Worm (Caenorhabditis elegans) whole organism, L4 larva: ENCODE measurements around the gene K07H8.2.

Source experiments
- F10B5.3 ChIP-seq: sonication (generic microtip); optimal IDR thresholded peaks from 2 replicates; lab custom pipeline; 2016; ENCODE audit warnings: mild to moderate bottlenecking, missing genetic modification characterization, missing compliant biosample characterization
- F26F4.8 ChIP-seq: fragments of 200-800 bp; sonication (Bioruptor generic); conservative IDR thresholded peaks from 2 replicates; pipeline ENCODE4 v1.3.6; 2022; ENCODE audit warnings: missing genetic modification characterization, missing compliant biosample characterization
- Y48G9A.11 ChIP-seq: fragments of 200-800 bp; sonication (Bioruptor generic); IDR thresholded peaks from 2 replicates; pipeline ENCODE4 v1.3.6; 2022; ENCODE audit warnings: missing genetic modification reagents, missing genetic modification characterization, missing compliant biosample characterization
- Y5F2A.4 ChIP-seq: fragments of 200-800 bp; sonication (Bioruptor generic); optimal IDR thresholded peaks from 2 replicates; lab custom pipeline; 2018; ENCODE audit warnings: mild to moderate bottlenecking, missing genetic modification characterization, missing compliant biosample characterization
- Y75B8A.6 ChIP-seq: fragments of 200-800 bp; sonication (Bioruptor generic); IDR thresholded peaks from 2 replicates; pipeline ENCODE4 v1.3.6; 2022; ENCODE audit warnings: missing genetic modification reagents, missing genetic modification characterization, missing compliant biosample characterization
- aha-1 ChIP-seq: fragments of 150-350 bp; peaks from one replicate; lab custom pipeline; 2014; ENCODE audit warnings: missing biosample characterization, missing genetic modification characterization
- ama-1 ChIP-seq: fragments of 150-350 bp; optimal IDR thresholded peaks from 2 replicates; lab custom pipeline; 2014; ENCODE audit warnings: inconsistent platforms, mixed read lengths
- ceh-44 ChIP-seq: fragments of 200-800 bp; sonication (Bioruptor generic); IDR thresholded peaks from 2 replicates; pipeline ENCODE4 v1.3.6; 2022; ENCODE audit warnings: missing genetic modification reagents, missing genetic modification characterization, missing compliant biosample characterization
- ceh-62 ChIP-seq: sonication (generic microtip); optimal IDR thresholded peaks from 2 replicates; lab custom pipeline; 2017; ENCODE audit warnings: missing biosample characterization, missing genetic modification characterization
- cey-2 ChIP-seq: sonication (generic microtip); optimal IDR thresholded peaks from 3 replicates; lab custom pipeline; 2017; ENCODE audit warnings: missing genetic modification characterization, mild to moderate bottlenecking, missing compliant biosample characterization, antibody characterized with exemption, borderline replicate concordance; ENCODE audit not compliant: insufficient read depth
- daf-8 ChIP-seq: fragments of 200-800 bp; sonication (Bioruptor generic); IDR thresholded peaks from 2 replicates; pipeline ENCODE4 v1.3.6; 2022; ENCODE audit warnings: missing genetic modification characterization, missing compliant biosample characterization
- dmd-8 ChIP-seq: fragments of 200-800 bp; sonication (Bioruptor generic); IDR thresholded peaks from 2 replicates; pipeline ENCODE4 v1.3.6; 2022; ENCODE audit warnings: missing genetic modification characterization, missing compliant biosample characterization
- dve-1 ChIP-seq: sonication (generic microtip); optimal IDR thresholded peaks from 2 replicates; lab custom pipeline; 2017; ENCODE audit warnings: antibody characterized with exemption, mild to moderate bottlenecking, missing genetic modification characterization, missing compliant biosample characterization; ENCODE audit not compliant: insufficient read depth
- egl-27 ChIP-seq: sonication (generic microtip); optimal IDR thresholded peaks from 3 replicates; lab custom pipeline; 2017; ENCODE audit warnings: missing biosample characterization, missing genetic modification reagents, missing genetic modification characterization
- egl-43 ChIP-seq: fragments of 200-800 bp; sonication (Bioruptor generic); IDR thresholded peaks from 2 replicates; pipeline ENCODE4 v1.3.6; 2022; ENCODE audit warnings: missing genetic modification reagents, missing genetic modification characterization, missing compliant biosample characterization
- hif-1 ChIP-seq, 2 experiments: sonication (generic microtip); optimal IDR thresholded peaks; 2 replicates each; lab custom pipeline; 2016 to 2017; ENCODE audit warnings: missing compliant biosample characterization in 2 of 2, missing genetic modification characterization in 2 of 2, missing genetic modification reagents in 2 of 2, missing genotype in 2 of 2, mild to moderate bottlenecking in 1 of 2
- hlh-11 ChIP-seq: fragments of 200-800 bp; sonication (Bioruptor generic); optimal IDR thresholded peaks from 2 replicates; lab custom pipeline; 2018; ENCODE audit warnings: mild to moderate bottlenecking, missing genetic modification characterization, missing compliant biosample characterization
- hlh-30 ChIP-seq: sonication (generic microtip); optimal IDR thresholded peaks from 2 replicates; lab custom pipeline; 2017; ENCODE audit warnings: antibody characterized with exemption, mild to moderate bottlenecking, missing genetic modification characterization, missing compliant biosample characterization; ENCODE audit not compliant: insufficient read depth
- jun-1 ChIP-seq: fragments of 150-350 bp; optimal IDR thresholded peaks from 2 replicates; lab custom pipeline; 2014; ENCODE audit warnings: missing biosample characterization, missing genetic modification reagents, missing genetic modification characterization
- lim-7 ChIP-seq: fragments of 200-800 bp; sonication (Bioruptor generic); IDR thresholded peaks from 2 replicates; pipeline ENCODE4 v1.3.6; 2022; ENCODE audit warnings: missing genetic modification characterization, missing compliant biosample characterization
- lin-29 ChIP-seq: fragments of 200-800 bp; sonication (Bioruptor generic); IDR thresholded peaks from 2 replicates; pipeline ENCODE4 v1.3.6; 2022; ENCODE audit warnings: missing genetic modification reagents, missing genetic modification characterization, missing compliant biosample characterization
- lin-39 ChIP-seq: fragments of 150-350 bp; optimal IDR thresholded peaks from 2 replicates; lab custom pipeline; 2014; ENCODE audit warnings: missing biosample characterization, missing genetic modification reagents, missing genetic modification characterization
- lir-3 ChIP-seq: sonication (generic microtip); optimal IDR thresholded peaks from 2 replicates; lab custom pipeline; 2016; ENCODE audit warnings: mild to moderate bottlenecking, missing genetic modification characterization, missing compliant biosample characterization
- mdl-1 ChIP-seq, 2 experiments: fragments of 150-350 bp in 1 of 2; sonication (generic microtip) in 1 of 2; optimal IDR thresholded peaks; 2 replicates each; lab custom pipeline; 2014 to 2017; ENCODE audit warnings: missing biosample characterization in 2 of 2, missing genetic modification characterization in 2 of 2
- mxl-2 ChIP-seq: fragments of 200-800 bp; sonication (Bioruptor generic); conservative IDR thresholded peaks from 2 replicates; pipeline ENCODE4 v1.3.6; 2022; ENCODE audit warnings: missing genetic modification reagents, missing genetic modification characterization, missing compliant biosample characterization
- nhr-11 ChIP-seq: fragments of 150-350 bp; optimal IDR thresholded peaks from 2 replicates; lab custom pipeline; 2014; ENCODE audit warnings: missing biosample characterization, missing genetic modification characterization
- nhr-25 ChIP-seq: sonication (generic microtip); optimal IDR thresholded peaks from 2 replicates; lab custom pipeline; 2017; ENCODE audit warnings: missing genetic modification characterization, mild to moderate bottlenecking, missing compliant biosample characterization, antibody characterized with exemption, moderate library complexity, borderline replicate concordance; ENCODE audit not compliant: insufficient read depth
- nhr-28 ChIP-seq: fragments of 150-350 bp; optimal IDR thresholded peaks from 2 replicates; lab custom pipeline; 2014; ENCODE audit warnings: missing biosample characterization, missing genetic modification characterization
- nhr-41 ChIP-seq: fragments of 200-800 bp; sonication (Bioruptor generic); IDR thresholded peaks from 2 replicates; pipeline ENCODE4 v1.3.6; 2022; ENCODE audit warnings: missing genetic modification reagents, missing genetic modification characterization, missing compliant biosample characterization
- nhr-48 ChIP-seq: sonication (generic microtip); optimal IDR thresholded peaks from 2 replicates; lab custom pipeline; 2016; ENCODE audit warnings: mild to moderate bottlenecking, missing genetic modification characterization, missing compliant biosample characterization
- nhr-77 ChIP-seq: fragments of 150-350 bp; optimal IDR thresholded peaks from 2 replicates; lab custom pipeline; 2014; ENCODE audit warnings: missing biosample characterization, missing genetic modification characterization
- pha-4 ChIP-seq, 2 experiments: fragments of 150-350 bp in 1 of 2; fragments of 200-800 bp in 1 of 2; sonication (Bioruptor generic) in 1 of 2; IDR thresholded peaks in 1 of 2; optimal IDR thresholded peaks in 1 of 2; 2 replicates each; pipeline versions ENCODE4 v1.3.6 to Lab custom; 2014 to 2022; ENCODE audit warnings: missing genetic modification characterization in 2 of 2, missing genetic modification reagents in 2 of 2, missing biosample characterization in 1 of 2, missing compliant biosample characterization in 1 of 2
- set-16 ChIP-seq: fragments of 200-800 bp; sonication (Bioruptor generic); IDR thresholded peaks from 2 replicates; pipeline ENCODE4 v1.3.6; 2022; ENCODE audit warnings: missing genetic modification reagents, missing genetic modification characterization, missing compliant biosample characterization
- spr-1 ChIP-seq: sonication (generic microtip); optimal IDR thresholded peaks from 2 replicates; lab custom pipeline; 2016; ENCODE audit warnings: mild to moderate bottlenecking, missing genetic modification characterization, missing compliant biosample characterization
- tag-97 ChIP-seq: fragments of 200-800 bp; sonication (Bioruptor generic); IDR thresholded peaks from 2 replicates; pipeline ENCODE4 v1.3.6; 2022; ENCODE audit warnings: missing genetic modification characterization, missing compliant biosample characterization
- tra-1 ChIP-seq: fragments of 200-800 bp; sonication (Bioruptor generic); IDR thresholded peaks from 2 replicates; pipeline ENCODE4 v1.3.6; 2022; ENCODE audit warnings: missing genetic modification reagents, missing genetic modification characterization, missing compliant biosample characterization
- unc-130 ChIP-seq: sonication (generic microtip); optimal IDR thresholded peaks from 2 replicates; lab custom pipeline; 2016; ENCODE audit warnings: missing genetic modification reagents, missing genetic modification characterization, missing compliant biosample characterization
- unc-39 ChIP-seq: sonication (generic microtip); optimal IDR thresholded peaks from 2 replicates; lab custom pipeline; 2017; ENCODE audit warnings: missing biosample characterization, missing genetic modification characterization
- unc-62 ChIP-seq, 3 experiments: fragments of 150-350 bp in 1 of 3; sonication (generic microtip); optimal IDR thresholded peaks in 2 of 3; peaks in 1 of 3; 1 replicate in 1 of 3; 2 replicates in 2 of 3; lab custom pipeline; 2014 to 2017; ENCODE audit warnings: missing biosample characterization in 3 of 3, missing genetic modification characterization in 3 of 3, missing genetic modification reagents in 3 of 3, missing genotype in 1 of 3
- vab-7 ChIP-seq: fragments of 200-800 bp; sonication (Bioruptor generic); IDR thresholded peaks from 2 replicates; pipeline ENCODE4 v1.3.6; 2022; ENCODE audit warnings: missing genetic modification reagents, missing genetic modification characterization, missing compliant biosample characterization
- zip-11 ChIP-seq: fragments of 200-800 bp; sonication (Bioruptor generic); IDR thresholded peaks from 2 replicates; pipeline ENCODE4 v1.3.6; 2022; ENCODE audit warnings: missing genetic modification characterization, missing compliant biosample characterization
- zip-2 ChIP-seq: fragments of 150-350 bp; optimal IDR thresholded peaks from 2 replicates; lab custom pipeline; 2014; ENCODE audit warnings: missing biosample characterization, missing genetic modification characterization
- ztf-11 ChIP-seq: fragments of 150-350 bp; optimal IDR thresholded peaks from 2 replicates; lab custom pipeline; 2014; ENCODE audit warnings: missing biosample characterization, missing genetic modification characterization

Gene K07H8.2

DNA sequence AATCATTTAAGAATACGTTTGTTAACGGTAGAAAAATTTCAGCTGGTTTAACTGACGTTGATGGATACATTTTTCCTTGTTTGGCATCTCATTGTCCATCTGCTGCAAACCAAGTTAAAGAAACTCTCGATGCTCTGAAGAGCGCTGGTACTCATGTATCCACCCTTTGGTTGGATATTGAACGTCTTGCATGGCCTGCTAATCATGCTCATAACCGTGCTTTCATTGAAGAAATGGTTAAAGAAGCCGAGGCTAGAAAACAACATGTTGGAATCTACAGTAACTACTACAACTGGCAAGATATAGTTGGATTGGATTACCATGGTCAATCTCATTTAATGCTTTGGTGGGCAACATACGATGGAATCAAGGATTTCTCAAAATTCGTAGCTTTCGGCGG, 41.7 kb downstream of the K07H8.2 start:
- no peak for TF ChIP-seq Y48G9A.11
- peak in 1 of 2 experiments; percentile 97 for TF ChIP-seq unc-62 (GFP tag; optimal IDR thresholded peaks at IDR 0.05 in 1 of 2; lab: Kevin White, UChicago)
- TF ChIP-seq unc-62 (tag; optimal IDR thresholded peaks at IDR 0.05; lab: Kevin White, UChicago), result no peak

DNA sequence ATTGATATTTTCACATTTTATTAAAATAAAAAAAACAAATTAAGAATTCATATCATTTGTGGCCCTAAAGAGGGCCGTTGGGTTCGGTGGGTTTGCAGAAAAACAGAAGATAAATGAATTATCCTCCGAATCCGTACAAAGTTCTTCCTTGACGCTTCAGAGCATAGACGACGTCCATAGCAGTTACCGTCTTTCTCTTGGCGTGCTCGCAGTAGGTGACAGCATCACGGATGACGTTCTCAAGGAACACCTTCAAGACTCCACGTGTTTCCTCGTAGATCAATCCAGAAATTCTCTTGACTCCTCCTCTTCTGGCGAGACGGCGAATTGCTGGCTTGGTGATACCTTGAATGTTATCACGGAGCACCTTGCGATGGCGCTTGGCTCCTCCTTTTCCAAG, 42.2 kb downstream of the K07H8.2 start:
- TF ChIP-seq nhr-41, result no peak
- no peak for TF ChIP-seq cey-2 (tag; lab: Kevin White, UChicago)
- no peak for TF ChIP-seq mdl-1 (tag; optimal IDR thresholded peaks at IDR 0.05; lab: Kevin White, UChicago)
- no peak for TF ChIP-seq pha-4 (GFP tag; IDR thresholded peaks at IDR 0.05; lab: Robert Waterston, UW)
- TF ChIP-seq pha-4 (tag; optimal IDR thresholded peaks at IDR 0.05; lab: Kevin White, UChicago), result no peak
- TF ChIP-seq nhr-25 (tag; lab: Kevin White, UChicago), result no peak
- no peak for TF ChIP-seq ceh-62 (tag; lab: Kevin White, UChicago)
- TF ChIP-seq nhr-28 (tag; lab: Kevin White, UChicago), result no peak
- TF ChIP-seq ztf-11 (tag; lab: Kevin White, UChicago), result no peak
- no peak for TF ChIP-seq mxl-2 (GFP tag; lab: Robert Waterston, UW)
- TF ChIP-seq jun-1 (tag; lab: Kevin White, UChicago), result no peak
- no peak for TF ChIP-seq daf-8
- no peak for TF ChIP-seq vab-7 (GFP tag; lab: Robert Waterston, UW)

DNA sequence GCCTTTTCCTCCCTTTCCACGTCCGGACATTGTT, 42.4 kb downstream of the K07H8.2 start, which contains the start of gene his-31:
Gene his-31, minus strand, starts transcription at position 30 of the 34 bp plus-strand sequence.
- TF ChIP-seq tag-97 (GFP tag; lab: Robert Waterston, UW) (no peak), lir-3 (tag; lab: Kevin White, UChicago) (no peak), lin-39 (tag; lab: Kevin White, UChicago) (no peak), hif-1 (tag; optimal IDR thresholded peaks at IDR 0.05; lab: Kevin White, UChicago) (no peak), unc-39 (tag; lab: Kevin White, UChicago) (no peak), set-16 (GFP tag; lab: Robert Waterston, UW) (no peak), lin-29 (GFP tag; lab: Robert Waterston, UW) (no peak), Y5F2A.4 (GFP tag; lab: Kevin White, UChicago) (no peak), unc-62 (GFP tag; optimal IDR thresholded peaks at IDR 0.05 in 1 of 2; lab: Kevin White, UChicago) (no peak), unc-62 (tag; optimal IDR thresholded peaks at IDR 0.05; lab: Kevin White, UChicago) (no peak), dmd-8 (GFP tag; lab: Robert Waterston, UW) (no peak), nhr-11 (no peak), nhr-25 (tag; lab: Kevin White, UChicago) (no peak), egl-27 (tag; lab: Kevin White, UChicago) (no peak), vab-7 (GFP tag; lab: Robert Waterston, UW) (no peak), mdl-1 (tag; optimal IDR thresholded peaks at IDR 0.05; lab: Kevin White, UChicago) (no peak), Y75B8A.6 (GFP tag; lab: Robert Waterston, UW) (no peak), zip-11 (GFP tag; lab: Robert Waterston, UW) (no peak), hlh-11 (tag; lab: Kevin White, UChicago) (no peak)

DNA sequence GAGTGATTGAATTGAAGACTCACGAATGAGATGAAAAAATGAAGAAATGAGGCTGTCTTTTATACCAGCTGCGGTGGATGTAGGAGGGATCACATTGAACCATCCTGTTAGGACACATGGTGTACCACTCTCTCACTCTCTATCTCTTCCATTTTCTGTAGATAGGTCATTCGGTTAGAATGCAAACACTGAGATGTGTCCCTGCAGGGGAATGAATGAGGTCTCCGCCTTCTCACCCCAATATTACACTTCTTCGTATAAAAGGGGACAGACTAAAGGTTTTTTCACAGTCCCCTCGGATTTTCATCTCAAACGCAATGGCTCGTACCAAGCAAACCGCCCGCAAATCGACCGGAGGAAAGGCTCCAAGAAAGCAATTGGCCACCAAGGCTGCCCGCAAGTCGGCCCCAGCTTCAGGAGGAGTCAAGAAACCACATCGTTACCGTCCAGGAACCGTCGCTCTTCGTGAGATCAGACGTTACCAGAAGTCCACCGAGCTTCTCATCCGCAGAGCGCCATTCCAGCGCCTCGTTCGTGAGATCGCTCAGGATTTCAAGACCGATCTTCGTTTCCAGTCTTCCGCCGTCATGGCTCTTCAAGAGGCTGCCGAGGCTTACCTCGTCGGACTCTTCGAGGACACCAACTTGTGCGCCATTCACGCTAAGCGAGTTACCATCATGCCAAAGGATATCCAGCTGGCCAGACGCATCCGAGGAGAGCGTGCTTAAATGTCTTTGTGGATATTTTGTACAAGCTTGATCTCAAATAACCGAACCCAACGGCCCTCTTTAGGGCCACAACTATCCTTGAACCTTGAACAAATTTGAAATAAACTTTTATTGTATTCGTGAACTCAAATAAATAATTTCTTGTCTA, 42.9 kb downstream of the K07H8.2 start, which contains the start of gene his-32:
Gene his-32, plus strand, starts transcription at position 318 of the 876 bp plus-strand sequence.
- TF ChIP-seq ceh-44 (GFP tag; lab: Robert Waterston, UW) (no peak), tra-1 (GFP tag; lab: Robert Waterston, UW) (no peak), zip-2 (tag; lab: Kevin White, UChicago) (no peak), aha-1 (tag; lab: Kevin White, UChicago) (peak; percentile 15), nhr-77 (tag; lab: Kevin White, UChicago) (no peak), nhr-48 (no peak), hlh-30 (tag; lab: Kevin White, UChicago) (no peak), nhr-41 (no peak), ama-1 (lab: Kevin White, UChicago) (no peak), spr-1 (tag; lab: Kevin White, UChicago) (no peak), nhr-28 (tag; lab: Kevin White, UChicago) (no peak), F26F4.8 (GFP tag; lab: Robert Waterston, UW) (no peak), F10B5.3 (tag; lab: Kevin White, UChicago) (no peak), egl-43 (no peak), dve-1 (tag; lab: Kevin White, UChicago) (no peak), unc-130 (GFP tag; lab: Kevin White, UChicago) (no peak), pha-4 (GFP tag; IDR thresholded peaks at IDR 0.05; lab: Robert Waterston, UW) (no peak), pha-4 (tag; optimal IDR thresholded peaks at IDR 0.05; lab: Kevin White, UChicago) (no peak), lim-7 (GFP tag; lab: Robert Waterston, UW) (no peak)
